Fruit fly (Drosophila melanogaster) Kc167 (cell line): ENCODE data around the gene CG10730.

ENCODE experiments used
- Sin3A ChIP-seq: fragments of >200 bp; optimal IDR thresholded peaks from 2 replicates; lab custom pipeline; 2018; ENCODE audit warnings: missing external identifiers
- h ChIP-seq: fragments of >200 bp; optimal IDR thresholded peaks from 3 replicates; lab custom pipeline; 2018; ENCODE audit warnings: missing external identifiers
- psq ChIP-seq: fragments of >200 bp; optimal IDR thresholded peaks from 2 replicates; lab custom pipeline; 2017; ENCODE audit warnings: missing external identifiers
- ttk ChIP-seq: sonication (Bioruptor generic); optimal IDR thresholded peaks from 2 replicates; lab custom pipeline; 2017; ENCODE audit warnings: missing external identifiers

DNA sequence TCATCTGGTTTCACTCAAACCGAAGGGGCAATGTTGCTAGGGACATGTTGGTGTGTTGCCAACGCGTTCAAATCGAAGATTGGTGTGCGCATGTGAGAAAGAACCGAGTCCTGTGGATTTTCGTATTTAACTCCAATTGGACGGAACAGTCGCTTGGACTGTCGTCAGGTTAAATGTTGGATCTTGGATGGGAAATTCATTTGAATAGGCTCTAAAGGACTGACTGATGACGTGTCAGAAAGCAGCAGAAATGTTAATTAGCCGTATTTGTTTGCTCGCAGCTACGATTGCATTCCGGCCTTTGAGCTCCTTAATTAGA, 49.2 kb upstream of the CG10730 start:
- TF ChIP-seq ttk (no peak), psq (no peak), h (lab: Kevin White, UChicago) (no peak), Sin3A (lab: Kevin White, UChicago) (no peak)
